Fruit fly (Drosophila melanogaster): ENCODE results near the gene CG42749.
A peak's percentile ranks its signal among the peaks of the same experiment; 100 is the strongest.

Gene CG42749

DNA sequence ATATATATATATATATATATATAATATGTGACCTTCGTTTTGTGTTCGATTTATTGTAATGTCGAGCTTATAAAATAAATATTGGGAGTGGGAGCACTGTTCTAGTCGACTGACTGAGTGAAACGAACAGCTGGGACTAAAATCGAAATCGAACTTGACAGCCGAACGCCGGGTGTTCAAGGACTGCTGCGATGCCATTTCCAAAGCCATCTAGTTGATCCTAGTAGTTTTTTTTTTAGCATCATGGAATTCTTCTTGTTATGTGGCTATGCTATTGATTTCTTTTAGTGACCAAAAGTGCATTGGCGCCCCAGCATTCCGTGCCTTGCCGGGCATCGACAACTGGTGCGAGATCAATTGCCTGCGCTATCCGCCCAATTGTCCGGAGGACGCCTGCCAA is 9.7 kb downstream of the CG42749 start, which contains the start of gene CG3323:
Gene CG3323 (minus strand): TSS at position 101 of the 400 bp plus-strand sequence.
- TF ChIP-seq CG12768 (GFP tag; optimal IDR thresholded peaks at IDR 0.05) = no peak
- no peak for TF ChIP-seq toe (GFP tag; optimal IDR thresholded peaks at IDR 0.05)
- no peak for TF ChIP-seq Crg-1 (GFP tag; optimal IDR thresholded peaks at IDR 0.05)
- no peak for TF ChIP-seq CG11617 (GFP tag; optimal IDR thresholded peaks at IDR 0.05)
- TF ChIP-seq pad (GFP tag; optimal IDR thresholded peaks at IDR 0.05) = no peak
- no peak for TF ChIP-seq CG7101 (tag; optimal IDR thresholded peaks at IDR 0.05)
- TF ChIP-seq CG33017 (tag; optimal IDR thresholded peaks at IDR 0.05) = no peak
- no peak for TF ChIP-seq cic (GFP tag; optimal IDR thresholded peaks at IDR 0.05)
- TF ChIP-seq CG1620 (GFP tag; optimal IDR thresholded peaks at IDR 0.05) = no peak
- no peak for TF ChIP-seq Hr96 (GFP tag; optimal IDR thresholded peaks at IDR 0.05)
- no peak for TF ChIP-seq CG14711 (tag; optimal IDR thresholded peaks at IDR 0.05)

- TF ChIP-seq cic (GFP tag; optimal IDR thresholded peaks at IDR 0.05) (no peak), CG11617 (GFP tag; optimal IDR thresholded peaks at IDR 0.05) (no peak), CG14711 (tag; optimal IDR thresholded peaks at IDR 0.05) (no peak), CG12768 (GFP tag; optimal IDR thresholded peaks at IDR 0.05) (no peak), CG5204 (GFP tag; optimal IDR thresholded peaks at IDR 0.05) (no peak), Hr96 (GFP tag; optimal IDR thresholded peaks at IDR 0.05) (no peak), ovo (GFP tag; optimal IDR thresholded peaks at IDR 0.05) (no peak), pad (GFP tag; optimal IDR thresholded peaks at IDR 0.05) (no peak), Clk (GFP tag; optimal IDR thresholded peaks at IDR 0.05) (no peak)
Measured at dm6 chrX:5307317-5307716, 11.5 kb downstream of the CG42749 start, which contains the start of gene CG17764. Gene CG17764 (minus strand): TSS chrX:5307417.

DNA sequence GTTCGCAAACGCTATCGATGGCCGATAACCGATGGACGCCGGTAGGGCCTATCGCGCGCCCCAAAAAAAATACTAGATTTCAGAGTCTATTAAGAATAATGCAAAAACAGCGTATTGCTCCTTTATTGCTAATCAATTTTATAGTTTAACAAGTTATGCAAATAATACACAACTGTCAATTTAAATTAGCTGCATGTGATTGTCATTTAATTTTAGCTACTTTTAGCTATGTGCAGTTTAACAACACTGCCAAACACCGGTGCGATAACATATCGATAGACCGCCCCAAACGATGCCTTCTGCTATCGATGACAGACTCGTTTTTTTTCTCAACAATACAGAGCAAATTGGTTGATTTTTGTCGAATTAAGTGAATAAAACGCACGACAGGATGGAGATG is 13.1 kb downstream of the CG42749 start, which contains the start of the genes Cdk7 and snf:
Gene Cdk7 (minus strand): TSS at position 21 of the 400 bp plus-strand sequence.
Gene snf (plus strand): TSS at position 280 of the 400 bp plus-strand sequence.
- TF ChIP-seq toe (GFP tag; optimal IDR thresholded peaks at IDR 0.05) (peak; percentile 40), CG1620 (GFP tag; optimal IDR thresholded peaks at IDR 0.05) (peak; percentile 37), CG14711 (tag; optimal IDR thresholded peaks at IDR 0.05) (peak; percentile 19), CG7101 (tag; optimal IDR thresholded peaks at IDR 0.05) (peak; percentile 32), ovo (GFP tag; optimal IDR thresholded peaks at IDR 0.05) (peak; percentile 46), CG5204 (GFP tag; optimal IDR thresholded peaks at IDR 0.05) (no peak), Hr96 (GFP tag; optimal IDR thresholded peaks at IDR 0.05) (peak; percentile 36), Crg-1 (GFP tag; optimal IDR thresholded peaks at IDR 0.05) (peak; percentile 64), CG11617 (GFP tag; optimal IDR thresholded peaks at IDR 0.05) (peak; percentile 0), bab1 (GFP tag; optimal IDR thresholded peaks at IDR 0.05) (peak; percentile 35), Mnt (GFP tag; optimal IDR thresholded peaks at IDR 0.05) (peak; percentile 36), tj (GFP tag; optimal IDR thresholded peaks at IDR 0.05) (peak; percentile 23), pad (GFP tag; optimal IDR thresholded peaks at IDR 0.05) (peak; percentile 45), Clk (GFP tag; optimal IDR thresholded peaks at IDR 0.05) (no peak), kay (GFP tag; ENCODE audit: borderline replicate concordance) (no peak)

- no peak for TF ChIP-seq CG7045 (GFP tag; optimal IDR thresholded peaks at IDR 0.05)
- no peak for TF ChIP-seq CG12768 (GFP tag; optimal IDR thresholded peaks at IDR 0.05)
- TF ChIP-seq CG5204 (GFP tag; optimal IDR thresholded peaks at IDR 0.05) = no peak
- peak; percentile 81 for TF ChIP-seq pad (GFP tag; optimal IDR thresholded peaks at IDR 0.05)
- peak; percentile 9 for TF ChIP-seq bab1 (GFP tag; optimal IDR thresholded peaks at IDR 0.05)
- TF ChIP-seq CG7101 (tag; optimal IDR thresholded peaks at IDR 0.05) = peak; percentile 43
- TF ChIP-seq Hr96 (GFP tag; optimal IDR thresholded peaks at IDR 0.05) = no peak
- no peak for TF ChIP-seq CG11617 (GFP tag; optimal IDR thresholded peaks at IDR 0.05)
- TF ChIP-seq Crg-1 (GFP tag; optimal IDR thresholded peaks at IDR 0.05) = no peak
- TF ChIP-seq kay (GFP tag; ENCODE audit: borderline replicate concordance) = no peak
- TF ChIP-seq ovo (GFP tag; optimal IDR thresholded peaks at IDR 0.05) = peak; percentile 38
- TF ChIP-seq tj (GFP tag; optimal IDR thresholded peaks at IDR 0.05) = no peak
- peak; percentile 85 for TF ChIP-seq CG14711 (tag; optimal IDR thresholded peaks at IDR 0.05)
- TF ChIP-seq toe (GFP tag; optimal IDR thresholded peaks at IDR 0.05) = no peak
- TF ChIP-seq cic (GFP tag; optimal IDR thresholded peaks at IDR 0.05) = no peak
- no peak for TF ChIP-seq cnc (optimal IDR thresholded peaks at IDR 0.05)
- TF ChIP-seq Clk (GFP tag; optimal IDR thresholded peaks at IDR 0.05) = no peak
- peak; percentile 2 for TF ChIP-seq CG1620 (GFP tag; optimal IDR thresholded peaks at IDR 0.05)
- no peak for TF ChIP-seq CG33017 (tag; optimal IDR thresholded peaks at IDR 0.05)
- peak; percentile 44 for TF ChIP-seq Mnt (GFP tag; optimal IDR thresholded peaks at IDR 0.05)
Measured at dm6 chrX:5311838-5312339, 16.0 kb downstream of the CG42749 start, which contains the start of the genes TrxT and dhd. Gene TrxT (minus strand): TSS chrX:5311888. Gene dhd (plus strand): TSS chrX:5312171.

DNA sequence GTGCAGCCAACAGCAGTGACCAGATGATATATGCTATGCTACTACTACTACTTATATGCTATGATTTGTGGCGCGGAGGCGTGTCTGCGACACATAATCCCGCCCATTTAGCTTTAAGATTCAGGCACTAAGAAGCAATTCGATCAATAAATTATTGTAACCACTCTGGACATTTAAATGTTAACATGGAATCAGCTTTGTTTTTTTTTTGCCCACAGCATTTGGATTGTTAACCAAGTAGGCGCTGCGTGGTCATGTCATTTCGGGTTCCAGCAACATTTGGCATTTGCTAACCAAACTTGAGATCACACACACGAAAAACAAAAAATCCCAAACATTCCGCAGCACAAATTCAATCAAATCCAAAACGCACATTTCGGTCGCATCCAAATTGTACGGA is 17.1 kb downstream of the CG42749 start, which contains the start of gene CG4198:
Gene CG4198 (plus strand): TSS at position 301 of the 400 bp plus-strand sequence.
- TF ChIP-seq cic (GFP tag; optimal IDR thresholded peaks at IDR 0.05) (no peak), Clk (GFP tag; optimal IDR thresholded peaks at IDR 0.05) (no peak), CG11617 (GFP tag; optimal IDR thresholded peaks at IDR 0.05) (no peak)

- TF ChIP-seq Mnt (GFP tag; optimal IDR thresholded peaks at IDR 0.05) (peak; percentile 87), CG7045 (GFP tag; optimal IDR thresholded peaks at IDR 0.05) (no peak)
Measured at dm6 chrX:5317170-5317569, 21.3 kb downstream of the CG42749 start, which contains the start of the genes CG15930 and Sas10. Gene CG15930 (minus strand): TSS chrX:5317295. Gene Sas10 (plus strand): TSS chrX:5317409.

DNA sequence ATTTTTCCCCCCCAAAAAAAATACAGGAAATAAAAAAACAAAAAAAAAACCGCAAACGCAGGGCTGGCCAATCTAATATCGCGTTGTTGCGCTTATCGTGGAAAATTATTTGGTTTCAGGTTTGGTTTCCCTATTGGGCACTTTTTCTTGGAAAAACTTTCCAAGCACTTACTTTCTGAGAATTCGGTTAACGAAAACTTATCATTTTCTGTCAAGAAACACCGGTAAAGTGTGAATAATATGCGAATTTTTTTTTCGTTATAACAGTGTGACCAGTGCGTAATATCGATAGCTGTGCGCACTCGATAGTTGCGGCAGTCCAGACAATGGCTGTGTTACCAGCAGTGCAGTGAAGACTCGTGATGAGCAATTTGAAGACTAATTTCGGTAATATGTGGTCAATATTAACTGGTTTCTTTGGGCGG is 26.6 kb downstream of the CG42749 start, which contains the start of gene Rnp4F:
Gene Rnp4F (minus strand): TSS at position 238 of the 425 bp plus-strand sequence.
- TF ChIP-seq Mnt (GFP tag; optimal IDR thresholded peaks at IDR 0.05) = peak; percentile 84
- peak; percentile 73 for TF ChIP-seq tj (GFP tag; optimal IDR thresholded peaks at IDR 0.05)
- no peak for TF ChIP-seq cic (GFP tag; optimal IDR thresholded peaks at IDR 0.05)
- TF ChIP-seq Clk (GFP tag; optimal IDR thresholded peaks at IDR 0.05) = peak; percentile 34
- peak; percentile 75 for TF ChIP-seq Crg-1 (GFP tag; optimal IDR thresholded peaks at IDR 0.05)
- peak; percentile 58 for TF ChIP-seq CG14711 (tag; optimal IDR thresholded peaks at IDR 0.05)
- TF ChIP-seq CG7101 (tag; optimal IDR thresholded peaks at IDR 0.05) = peak; percentile 78
- peak; percentile 85 for TF ChIP-seq bab1 (GFP tag; optimal IDR thresholded peaks at IDR 0.05)
- TF ChIP-seq toe (GFP tag; optimal IDR thresholded peaks at IDR 0.05) = peak; percentile 81
- peak; percentile 77 for TF ChIP-seq ovo (GFP tag; optimal IDR thresholded peaks at IDR 0.05)
- peak; percentile 87 for TF ChIP-seq CG11617 (GFP tag; optimal IDR thresholded peaks at IDR 0.05)
- no peak for TF ChIP-seq kay (GFP tag; ENCODE audit: borderline replicate concordance)
- peak; percentile 64 for TF ChIP-seq CG5204 (GFP tag; optimal IDR thresholded peaks at IDR 0.05)
- peak; percentile 77 for TF ChIP-seq pad (GFP tag; optimal IDR thresholded peaks at IDR 0.05)
- peak; percentile 85 for TF ChIP-seq CG1620 (GFP tag; optimal IDR thresholded peaks at IDR 0.05)
- peak; percentile 91 for TF ChIP-seq Hr96 (GFP tag; optimal IDR thresholded peaks at IDR 0.05)
- TF ChIP-seq CG7045 (GFP tag; optimal IDR thresholded peaks at IDR 0.05) = peak; percentile 28
- peak; percentile 50 for TF ChIP-seq CG12768 (GFP tag; optimal IDR thresholded peaks at IDR 0.05)
- TF ChIP-seq CG33017 (tag; optimal IDR thresholded peaks at IDR 0.05) = peak; percentile 3
- TF ChIP-seq cnc (optimal IDR thresholded peaks at IDR 0.05) = no peak

Measured in whole organism, adult.